Worm (Caenorhabditis elegans) whole organism, late embryonic: Measurements from ENCODE around the gene F42G4.7.

Experiments
- C08G9.2 ChIP-seq: sonication (generic microtip); optimal IDR thresholded peaks from 2 replicates; lab custom pipeline; 2016; ENCODE audit warnings: mild to moderate bottlenecking, missing genetic modification characterization, moderate library complexity, missing compliant biosample characterization
- F13H6.1 ChIP-seq: sonication (generic microtip); optimal IDR thresholded peaks from 2 replicates; lab custom pipeline; 2016; ENCODE audit warnings: missing genetic modification characterization, missing compliant biosample characterization
- K09A11.1 ChIP-seq: sonication (generic microtip); optimal IDR thresholded peaks from 2 replicates; lab custom pipeline; 2017; ENCODE audit warnings: antibody characterized with exemption, mild to moderate bottlenecking, missing genetic modification characterization, missing compliant biosample characterization; ENCODE audit not compliant: insufficient read depth
- ceh-31 ChIP-seq: sonication (generic microtip); optimal IDR thresholded peaks from 2 replicates; lab custom pipeline; 2016; ENCODE audit warnings: missing genetic modification characterization, missing compliant biosample characterization
- ceh-48 ChIP-seq: sonication (generic microtip); optimal IDR thresholded peaks from 2 replicates; lab custom pipeline; 2016; ENCODE audit warnings: missing genetic modification characterization, inconsistent platforms, missing compliant biosample characterization
- elt-4 ChIP-seq: sonication (generic microtip); optimal IDR thresholded peaks from 2 replicates; lab custom pipeline; 2016; ENCODE audit warnings: missing genetic modification characterization, missing compliant biosample characterization
- fkh-10 ChIP-seq: fragments of 150-350 bp; optimal IDR thresholded peaks from 2 replicates; lab custom pipeline; 2014; ENCODE audit warnings: missing biosample characterization, missing genetic modification reagents, missing genetic modification characterization
- npax-4 ChIP-seq: sonication (generic microtip); optimal IDR thresholded peaks from 2 replicates; lab custom pipeline; 2016; ENCODE audit warnings: missing genetic modification characterization, missing compliant biosample characterization
- rnt-1 ChIP-seq: sonication (generic microtip); optimal IDR thresholded peaks from 2 replicates; lab custom pipeline; 2016; ENCODE audit warnings: missing genetic modification characterization, missing compliant biosample characterization
- sox-2 ChIP-seq: fragments of 200-800 bp; sonication (Bioruptor generic); IDR thresholded peaks from 2 replicates; pipeline ENCODE4 v1.3.6; 2022; ENCODE audit warnings: missing genetic modification reagents, missing genetic modification characterization, missing compliant biosample characterization
- tbx-2 ChIP-seq: sonication (generic microtip); optimal IDR thresholded peaks from 2 replicates; lab custom pipeline; 2016; ENCODE audit warnings: missing genetic modification characterization, missing compliant biosample characterization
- tbx-7 ChIP-seq: sonication (generic microtip); optimal IDR thresholded peaks from 2 replicates; lab custom pipeline; 2016; ENCODE audit warnings: missing genotype, missing genetic modification characterization, missing compliant biosample characterization
- unc-86 ChIP-seq: sonication (generic microtip); optimal IDR thresholded peaks from 2 replicates; lab custom pipeline; 2016; ENCODE audit warnings: missing genetic modification characterization, missing compliant biosample characterization
- ztf-16 ChIP-seq: sonication (generic microtip); optimal IDR thresholded peaks from 2 replicates; lab custom pipeline; 2017; ENCODE audit warnings: missing genetic modification characterization, missing compliant biosample characterization

ce11 chrII:13006283-13006682 lies 40.8 kb downstream of the F42G4.7 start:
- TF ChIP-seq rnt-1 (tag; lab: Kevin White, UChicago): no peak
- no peak for TF ChIP-seq K09A11.1 (tag; lab: Kevin White, UChicago)
- no peak for TF ChIP-seq fkh-10 (GFP tag; lab: Kevin White, UChicago)
- no peak for TF ChIP-seq ceh-31 (tag; lab: Kevin White, UChicago)
- TF ChIP-seq F13H6.1 (tag; lab: Kevin White, UChicago): no peak
- TF ChIP-seq sox-2 (GFP tag; lab: Robert Waterston, UW): no peak
- no peak for TF ChIP-seq C08G9.2 (tag; lab: Kevin White, UChicago)
- no peak for TF ChIP-seq ztf-16 (tag; lab: Kevin White, UChicago)
- no peak for TF ChIP-seq ceh-48 (tag; lab: Kevin White, UChicago)
- no peak for TF ChIP-seq tbx-2 (tag; lab: Kevin White, UChicago)
- TF ChIP-seq unc-86 (tag; lab: Kevin White, UChicago): no peak
- no peak for TF ChIP-seq elt-4
- no peak for TF ChIP-seq npax-4 (tag; lab: Kevin White, UChicago)
- TF ChIP-seq tbx-7 (tag; lab: Kevin White, UChicago): no peak
